Worm (Caenorhabditis elegans) whole organism, L4/young adult: ENCODE data around the gene C44F1.1.

ENCODE experiments used
- W03F9.2 ChIP-seq: fragments of 150-350 bp; optimal IDR thresholded peaks from 2 replicates; lab custom pipeline; 2014; ENCODE audit warnings: missing biosample characterization, missing genetic modification characterization
- dao-5 ChIP-seq: sonication (generic microtip); optimal IDR thresholded peaks from 2 replicates; lab custom pipeline; 2016; ENCODE audit warnings: missing genotype, missing genetic modification characterization, moderate library complexity, missing compliant biosample characterization
- him-1 ChIP-seq: sonication (generic microtip); optimal IDR thresholded peaks from 2 replicates; lab custom pipeline; 2016; ENCODE audit warnings: missing genotype, missing genetic modification reagents, missing genetic modification characterization, missing compliant biosample characterization

The C44F1.1 gene

DNA sequence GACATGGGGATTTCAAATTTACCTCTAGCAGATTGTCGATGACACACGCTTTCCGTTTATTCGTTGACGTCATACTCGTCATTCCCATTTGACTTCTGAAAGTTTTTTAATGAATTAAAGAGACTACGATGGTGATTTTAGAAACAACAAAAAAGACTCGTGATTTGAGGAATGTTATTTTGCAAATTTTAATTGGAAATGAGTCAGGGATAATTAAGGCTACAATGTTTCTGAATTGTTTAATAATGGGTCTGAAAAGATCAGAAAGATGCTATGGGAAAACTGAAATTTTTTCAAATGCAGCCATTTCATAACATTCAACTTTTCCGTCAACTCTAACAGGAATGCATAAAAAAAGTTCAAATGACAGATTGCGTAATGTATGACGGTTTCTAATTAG, at the start of gene C44F1.1:
Gene C44F1.1 (minus strand): TSS at position 101 of the 400 bp plus-strand sequence.
- TF ChIP-seq dao-5 (no peak), him-1 (tag; lab: Kevin White, UChicago) (no peak), W03F9.2 (tag; lab: Kevin White, UChicago) (no peak)

- TF ChIP-seq dao-5 (no peak), W03F9.2 (tag; lab: Kevin White, UChicago) (no peak), him-1 (tag; lab: Kevin White, UChicago) (no peak)
Observed at ce11 chrIII:3814421-3814820, 49.1 kb upstream of the C44F1.1 start.

DNA sequence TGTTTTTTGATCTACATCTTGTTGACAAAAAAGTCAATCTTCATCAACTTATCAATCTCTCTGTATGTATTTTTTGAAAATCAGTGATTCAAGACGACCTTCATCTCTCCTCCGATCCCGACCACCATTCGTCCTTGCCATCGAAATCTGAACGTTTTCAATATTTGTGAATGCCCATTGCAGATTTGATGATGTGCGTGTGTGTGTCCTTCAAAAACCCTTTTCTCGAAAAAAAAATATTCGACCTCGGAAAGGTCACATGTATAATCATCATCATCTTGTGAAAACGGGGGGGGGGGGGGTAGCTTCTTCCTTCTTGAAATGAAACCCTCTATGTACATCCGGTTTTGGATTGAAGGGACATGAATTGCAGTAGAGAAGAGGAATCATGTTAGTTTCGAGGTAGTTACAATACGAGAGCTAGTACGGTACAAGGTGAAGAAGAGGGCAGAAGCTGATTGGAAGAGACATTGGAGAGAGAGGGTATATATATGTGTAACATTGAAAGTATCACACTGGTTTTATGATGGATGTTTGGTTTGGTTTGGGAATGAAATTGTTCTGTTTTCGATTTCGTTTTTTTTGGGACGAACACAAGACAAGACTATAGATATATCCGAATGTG, 47.1 kb upstream of the C44F1.1 start:
- TF ChIP-seq W03F9.2 (tag; lab: Kevin White, UChicago): no peak
- no peak for TF ChIP-seq him-1 (tag; lab: Kevin White, UChicago)
- TF ChIP-seq dao-5: no peak

DNA sequence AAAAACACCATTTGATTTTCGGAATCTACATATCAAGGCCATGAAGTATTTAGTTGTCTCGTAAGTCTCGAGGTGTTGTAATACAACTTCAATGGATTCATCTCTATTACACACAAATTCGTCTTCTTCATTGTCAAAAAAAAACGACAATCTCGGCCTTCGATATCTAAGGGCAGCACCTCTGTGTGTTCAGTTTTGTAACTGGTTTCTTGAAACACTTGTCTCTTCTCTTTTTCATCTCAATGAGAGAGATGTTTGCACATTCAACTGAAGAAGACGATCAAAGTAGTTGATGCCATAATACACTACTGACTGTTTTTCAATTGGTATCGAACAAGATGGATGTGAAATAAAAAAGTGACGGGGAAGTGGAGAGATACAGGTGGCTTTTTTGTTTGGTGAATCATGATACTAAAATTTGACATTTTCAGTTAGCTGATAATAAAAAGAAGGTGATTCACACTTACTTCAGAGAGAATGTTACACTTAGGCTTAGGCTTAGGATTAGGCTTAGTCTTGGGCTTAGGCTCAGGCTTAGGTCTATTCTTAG, 46.1 kb upstream of the C44F1.1 start:
- TF ChIP-seq W03F9.2 (tag; lab: Kevin White, UChicago) (no peak), dao-5 (no peak), him-1 (tag; lab: Kevin White, UChicago) (no peak)

DNA sequence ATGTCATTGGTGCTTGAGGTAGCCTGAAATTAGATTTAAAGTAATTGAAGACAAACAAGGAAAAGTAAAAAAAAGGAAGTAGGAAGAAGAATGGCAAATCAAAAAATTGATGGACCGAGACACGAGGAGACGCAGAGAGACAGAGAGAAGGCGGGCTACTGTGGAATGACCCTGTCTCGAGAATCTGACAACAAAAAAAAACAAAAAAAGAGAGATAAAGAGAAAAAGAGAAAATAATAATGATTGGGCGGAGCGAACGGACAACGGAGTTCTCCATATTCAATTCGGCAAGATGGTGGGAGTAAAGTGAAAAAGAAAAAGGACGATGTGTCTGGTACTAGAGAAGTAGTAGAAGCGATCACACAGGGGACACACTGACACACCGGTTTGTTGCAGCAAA, 43.6 kb upstream of the C44F1.1 start, which contains the start of gene toh-1:
Gene toh-1 (minus strand): TSS at position 23 of the 400 bp plus-strand sequence.
- TF ChIP-seq W03F9.2 (tag; lab: Kevin White, UChicago) (no peak), him-1 (tag; lab: Kevin White, UChicago) (no peak)

DNA sequence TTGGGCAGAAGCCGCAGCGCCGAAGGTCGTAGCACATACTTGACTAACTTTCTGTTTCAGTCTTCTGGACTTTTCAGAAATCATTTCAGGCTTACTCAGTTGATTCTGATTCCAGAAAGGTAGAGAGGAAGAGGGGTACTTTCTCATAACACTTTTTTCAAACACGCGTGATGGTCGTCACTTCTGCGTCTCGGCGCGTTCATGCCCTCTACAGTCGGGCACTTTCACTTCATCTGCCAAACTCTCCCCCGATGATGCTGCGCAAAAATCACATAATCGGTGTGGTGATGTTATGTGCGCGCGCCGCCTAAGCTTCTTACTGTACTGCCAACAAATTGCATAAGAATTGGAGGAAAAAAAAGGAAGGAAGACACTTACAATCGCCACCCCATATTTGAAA, 42.2 kb upstream of the C44F1.1 start:
- TF ChIP-seq him-1 (tag; lab: Kevin White, UChicago) (no peak), W03F9.2 (tag; lab: Kevin White, UChicago) (no peak), dao-5 (no peak)

ce11 chrIII:3806883-3807282, 41.5 kb upstream of the C44F1.1 start:
- no peak for TF ChIP-seq him-1 (tag; lab: Kevin White, UChicago)
- TF ChIP-seq W03F9.2 (tag; lab: Kevin White, UChicago): no peak
- TF ChIP-seq dao-5: no peak

- TF ChIP-seq W03F9.2 (tag; lab: Kevin White, UChicago) (no peak), him-1 (tag; lab: Kevin White, UChicago) (no peak), dao-5 (no peak)
Observed at ce11 chrIII:3804422-3804821, 39.1 kb upstream of the C44F1.1 start, which contains the start of gene xbx-5. Gene xbx-5, minus strand, starts transcription at chrIII:3804477.

ce11 chrIII:3803113-3803512, 37.8 kb upstream of the C44F1.1 start:
- TF ChIP-seq W03F9.2 (tag; lab: Kevin White, UChicago) (no peak), dao-5 (no peak), him-1 (tag; lab: Kevin White, UChicago) (no peak)

DNA sequence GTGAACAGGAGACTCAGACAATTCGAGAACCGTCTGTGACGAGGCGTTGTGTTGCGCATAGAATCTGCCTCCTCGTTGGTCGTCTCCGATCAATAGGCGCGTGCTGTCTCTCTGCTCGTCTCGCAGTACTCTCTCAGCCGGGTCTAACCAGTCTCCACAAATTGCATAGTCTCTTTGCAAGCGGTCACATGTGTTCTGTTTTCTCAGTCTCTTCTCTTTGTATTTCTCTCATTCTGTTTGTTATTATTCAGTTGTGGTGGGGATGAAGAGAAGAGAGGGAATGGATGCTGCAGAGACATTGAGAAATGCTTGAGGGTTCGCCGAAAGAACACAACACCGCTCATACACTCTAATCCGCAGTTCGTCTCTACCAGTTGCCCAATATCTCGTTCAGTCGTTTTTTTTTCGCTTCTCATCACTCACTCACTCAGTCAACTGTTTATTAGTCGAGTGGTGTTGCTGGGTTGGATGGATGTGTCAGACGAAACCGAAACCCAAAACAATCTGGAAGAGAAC, 36.1 kb upstream of the C44F1.1 start:
- no peak for TF ChIP-seq dao-5
- peak; percentile 94 for TF ChIP-seq him-1 (tag; lab: Kevin White, UChicago)
- peak; percentile 80 for TF ChIP-seq W03F9.2 (tag; lab: Kevin White, UChicago)

DNA sequence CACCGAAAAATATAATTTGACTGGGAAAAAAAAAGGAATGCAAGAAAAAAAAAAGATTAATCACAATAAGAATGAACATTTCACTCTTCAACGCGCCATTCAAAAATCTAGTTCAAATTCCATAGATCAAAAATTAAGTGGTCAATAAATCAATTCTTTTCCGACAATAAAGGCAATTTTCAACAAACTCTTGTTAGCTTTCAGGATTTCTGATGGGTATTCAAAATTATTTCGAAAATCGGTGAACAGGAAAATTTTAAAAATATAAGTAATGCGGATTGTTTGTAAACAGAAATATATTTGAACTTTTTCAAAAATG, 35.5 kb upstream of the C44F1.1 start:
- no peak for TF ChIP-seq dao-5
- TF ChIP-seq him-1 (tag; lab: Kevin White, UChicago): no peak
- no peak for TF ChIP-seq W03F9.2 (tag; lab: Kevin White, UChicago)

ce11 chrIII:3800240-3800933, 35.0 kb upstream of the C44F1.1 start, which contains the start of gene mtm-3:
Gene mtm-3, minus strand, starts transcription at chrIII:3800467.
- TF ChIP-seq dao-5: no peak

ce11 chrIII:3799213-3799612, 33.9 kb upstream of the C44F1.1 start:
- TF ChIP-seq him-1 (tag; lab: Kevin White, UChicago) (no peak), W03F9.2 (tag; lab: Kevin White, UChicago) (no peak), dao-5 (no peak)

DNA sequence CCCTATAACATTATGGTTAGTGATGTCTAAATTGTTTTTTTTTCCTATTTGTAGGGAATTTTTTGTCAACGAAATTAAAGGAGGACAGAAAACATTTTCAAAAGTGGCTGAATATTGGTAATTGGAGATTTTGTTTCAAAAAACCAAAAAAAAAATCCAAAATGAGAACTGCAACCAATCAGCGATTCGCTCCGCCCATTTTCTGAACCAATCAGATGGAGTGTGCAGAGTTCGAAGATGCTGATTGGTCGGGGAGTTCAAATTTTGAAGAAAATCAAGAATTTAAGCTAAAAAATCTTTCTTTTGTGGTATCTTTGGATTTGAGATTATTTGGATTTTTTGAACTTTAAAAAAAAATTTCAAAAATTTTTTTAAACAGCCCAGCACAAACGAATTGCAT, 33.1 kb upstream of the C44F1.1 start:
- TF ChIP-seq W03F9.2 (tag; lab: Kevin White, UChicago) (no peak), dao-5 (no peak), him-1 (tag; lab: Kevin White, UChicago) (no peak)
